Fruit fly (Drosophila melanogaster) whole organism, embryonic: Measurements from ENCODE around the gene CG3119.
A peak's percentile ranks its signal among the peaks of the same experiment; 100 is the strongest.

Experiments
- Ada2b ChIP-seq: fragments of 200-800 bp; sonication (Bioruptor generic); IDR thresholded peaks from 2 replicates; pipeline ENCODE4 v1.3.6; 2022; ENCODE audit warnings: missing biosample characterization, missing genetic modification characterization
- Asciz ChIP-seq: fragments of 200-800 bp; sonication (Bioruptor generic); optimal IDR thresholded peaks from 2 replicates; lab custom pipeline; 2017; ENCODE audit warnings: missing biosample characterization, mild to moderate bottlenecking, missing genetic modification characterization, missing genetic modification reagents
- CG11085 ChIP-seq: fragments of 200-800 bp; sonication (Bioruptor generic); IDR thresholded peaks from 2 replicates; pipeline ENCODE4 v1.3.6; 2022; ENCODE audit warnings: missing biosample characterization, missing genetic modification characterization
- CG12769 ChIP-seq: fragments of 200-800 bp; sonication (Bioruptor generic); optimal IDR thresholded peaks from 2 replicates; lab custom pipeline; 2019; ENCODE audit warnings: missing biosample characterization, mild to moderate bottlenecking, missing genetic modification characterization, moderate library complexity
- CG18764 ChIP-seq: fragments of 200-800 bp; sonication (Bioruptor generic); optimal IDR thresholded peaks from 3 replicates; lab custom pipeline; 2016; ENCODE audit warnings: missing biosample characterization, missing genetic modification characterization
- CG3838 ChIP-seq: fragments of 200-800 bp; sonication (Bioruptor generic); optimal IDR thresholded peaks from 3 replicates; lab custom pipeline; 2016; ENCODE audit warnings: missing biosample characterization, missing genetic modification characterization
- CG4328 ChIP-seq: fragments of 200-800 bp; sonication (Bioruptor generic); optimal IDR thresholded peaks from 3 replicates; lab custom pipeline; 2017; ENCODE audit warnings: missing biosample characterization, missing genetic modification reagents, missing genetic modification characterization
- CG43689 ChIP-seq: fragments of 200-800 bp; sonication (Bioruptor generic); IDR thresholded peaks from 2 replicates; pipeline ENCODE4 v1.3.6; 2022; ENCODE audit warnings: missing biosample characterization, missing genetic modification characterization
- CG6254 ChIP-seq: fragments of 200-800 bp; sonication (Bioruptor generic); optimal IDR thresholded peaks from 3 replicates; lab custom pipeline; 2017; ENCODE audit warnings: mild to moderate bottlenecking, missing biosample characterization, missing genetic modification reagents, missing genetic modification characterization
- CG8281 ChIP-seq: fragments of 200-800 bp; sonication (Bioruptor generic); optimal IDR thresholded peaks from 2 replicates; lab custom pipeline; 2018; ENCODE audit warnings: missing biosample characterization, mild to moderate bottlenecking, missing genetic modification characterization, moderate library complexity
- CG9932 ChIP-seq: fragments of 200-800 bp; sonication (Bioruptor generic); IDR thresholded peaks from 2 replicates; pipeline ENCODE4 v1.3.6; 2022; ENCODE audit warnings: missing biosample characterization, missing genetic modification characterization
- CoRest ChIP-seq: fragments of 200-800 bp; sonication (Bioruptor generic); optimal IDR thresholded peaks from 3 replicates; lab custom pipeline; 2018; ENCODE audit warnings: missing biosample characterization, mild to moderate bottlenecking, missing genetic modification characterization, moderate library complexity
- D ChIP-seq, 2 experiments: fragments of 200-800 bp in 1 of 2; fragments of >200 bp in 1 of 2; sonication (Bioruptor generic) in 1 of 2; optimal IDR thresholded peaks; 2 replicates in 1 of 2; 3 replicates in 1 of 2; lab custom pipeline; 2017; ENCODE audit warnings: mild to moderate bottlenecking in 1 of 2, missing biosample characterization in 1 of 2, missing genetic modification characterization in 1 of 2, missing genetic modification reagents in 1 of 2
- Dek ChIP-seq: fragments of 200-800 bp; sonication (Bioruptor generic); optimal IDR thresholded peaks from 3 replicates; lab custom pipeline; 2019; ENCODE audit warnings: missing biosample characterization, mild to moderate bottlenecking, missing genetic modification characterization, moderate library complexity
- Hmr ChIP-seq: fragments of 200-800 bp; sonication (Bioruptor generic); optimal IDR thresholded peaks from 3 replicates; lab custom pipeline; 2017; ENCODE audit warnings: mild to moderate bottlenecking, missing biosample characterization, missing genetic modification reagents, missing genetic modification characterization
- Hr3 ChIP-seq: fragments of 200-800 bp; sonication (Bioruptor generic); optimal IDR thresholded peaks from 3 replicates; lab custom pipeline; 2016; ENCODE audit warnings: missing biosample characterization, missing genetic modification characterization
- Hr51 ChIP-seq, 2 experiments: fragments of 200-800 bp; sonication (Bioruptor generic); optimal IDR thresholded peaks; 2 replicates in 1 of 2; 3 replicates in 1 of 2; lab custom pipeline; 2016 to 2018; ENCODE audit warnings: missing biosample characterization in 2 of 2, missing genetic modification characterization in 2 of 2, mild to moderate bottlenecking in 1 of 2, moderate library complexity in 1 of 2
- NC2β ChIP-seq: fragments of 200-800 bp; sonication (Bioruptor generic); optimal IDR thresholded peaks from 2 replicates; lab custom pipeline; 2016; ENCODE audit warnings: missing biosample characterization, missing genetic modification characterization
- Oli ChIP-seq: fragments of 200-800 bp; sonication (Bioruptor generic); optimal IDR thresholded peaks from 2 replicates; lab custom pipeline; 2018; ENCODE audit warnings: missing biosample characterization, mild to moderate bottlenecking, missing genetic modification characterization, moderate library complexity
- Optix ChIP-seq: fragments of 200-800 bp; sonication (Bioruptor generic); IDR thresholded peaks from 3 replicates; pipeline ENCODE4 v1.3.6; 2022; ENCODE audit warnings: missing biosample characterization, missing genetic modification characterization
- Ptx1 ChIP-seq: fragments of 200-800 bp; sonication (Bioruptor generic); IDR thresholded peaks from 2 replicates; pipeline ENCODE4 v1.3.6; 2022; ENCODE audit warnings: missing biosample characterization, missing genetic modification characterization
- Rfx ChIP-seq: fragments of 200-800 bp; sonication (Bioruptor generic); IDR thresholded peaks from 2 replicates; pipeline ENCODE4 v1.3.6; 2022; ENCODE audit warnings: missing biosample characterization, missing genetic modification characterization
- Scr ChIP-seq: fragments of 200-800 bp; sonication (Bioruptor generic); IDR thresholded peaks from 2 replicates; pipeline ENCODE4 v1.3.6; 2022; ENCODE audit warnings: missing biosample characterization, missing genetic modification characterization; ENCODE audit not compliant: partially characterized antibody
- Sin3A ChIP-seq: fragments of >200 bp; optimal IDR thresholded peaks from 2 replicates; lab custom pipeline; 2018
- Tbp ChIP-seq: fragments of >200 bp; optimal IDR thresholded peaks from 2 replicates; lab custom pipeline; 2018; ENCODE audit warnings: missing biosample characterization, missing genetic modification characterization
- br ChIP-seq: fragments of >200 bp; optimal IDR thresholded peaks from 2 replicates; lab custom pipeline; 2017
- caup ChIP-seq: fragments of 200-800 bp; sonication (Bioruptor generic); optimal IDR thresholded peaks from 3 replicates; lab custom pipeline; 2017; ENCODE audit warnings: missing biosample characterization, mild to moderate bottlenecking, missing genetic modification characterization, moderate library complexity; ENCODE audit not compliant: severe bottlenecking
- chif ChIP-seq, 2 experiments: fragments of 200-800 bp; sonication (Bioruptor generic); optimal IDR thresholded peaks; 3 replicates each; lab custom pipeline; 2016; ENCODE audit warnings: missing biosample characterization in 2 of 2, missing genetic modification characterization in 2 of 2
- chm ChIP-seq: fragments of 200-800 bp; sonication (Bioruptor generic); IDR thresholded peaks from 2 replicates; pipeline ENCODE4 v1.3.6; 2022; ENCODE audit warnings: missing biosample characterization, missing genetic modification characterization
- dpn ChIP-seq, 2 experiments: fragments of 200-800 bp; sonication (Bioruptor generic); optimal IDR thresholded peaks; 3 replicates each; lab custom pipeline; 2016; ENCODE audit warnings: missing biosample characterization in 2 of 2, missing genetic modification characterization in 2 of 2
- dysf ChIP-seq: fragments of 200-800 bp; sonication (Bioruptor generic); IDR thresholded peaks from 3 replicates; pipeline ENCODE4 v1.3.6; 2022; ENCODE audit warnings: missing biosample characterization, missing genetic modification characterization
- emc ChIP-seq: fragments of 200-800 bp; sonication (Bioruptor generic); optimal IDR thresholded peaks from 2 replicates; lab custom pipeline; 2016; ENCODE audit warnings: missing biosample characterization, missing genetic modification characterization
- ewg ChIP-seq: fragments of 200-800 bp; sonication (Bioruptor generic); optimal IDR thresholded peaks from 3 replicates; lab custom pipeline; 2017; ENCODE audit warnings: mild to moderate bottlenecking, missing biosample characterization, missing genetic modification reagents, missing genetic modification characterization
- exex ChIP-seq: fragments of 200-800 bp; sonication (Bioruptor generic); optimal IDR thresholded peaks from 4 replicates; lab custom pipeline; 2018; ENCODE audit warnings: missing biosample characterization, mild to moderate bottlenecking, missing genetic modification characterization, moderate library complexity
- gem ChIP-seq: fragments of 200-800 bp; sonication (Bioruptor generic); optimal IDR thresholded peaks from 2 replicates; lab custom pipeline; 2019; ENCODE audit warnings: missing biosample characterization, mild to moderate bottlenecking, missing genetic modification characterization, moderate library complexity
- grau ChIP-seq: fragments of 200-800 bp; optimal IDR thresholded peaks from 3 replicates; lab custom pipeline; 2019; ENCODE audit warnings: missing biosample characterization, mild to moderate bottlenecking, missing genetic modification characterization, moderate library complexity
- lbe ChIP-seq: fragments of 200-800 bp; sonication (Bioruptor generic); optimal IDR thresholded peaks from 2 replicates; lab custom pipeline; 2016; ENCODE audit warnings: missing biosample characterization, mild to moderate bottlenecking, missing genetic modification characterization
- luna ChIP-seq: fragments of 200-800 bp; sonication (Bioruptor generic); optimal IDR thresholded peaks from 2 replicates; lab custom pipeline; 2016; ENCODE audit warnings: missing biosample characterization, missing genetic modification characterization
- pan ChIP-seq, 4 experiments: fragments of >200 bp in 3 of 4; fragments of 200-800 bp in 1 of 4; sonication (Bioruptor generic) in 1 of 4; optimal IDR thresholded peaks in 3 of 4; IDR thresholded peaks in 1 of 4; 2 replicates each; pipeline versions ENCODE4 v1.3.6 to Lab custom; 2017 to 2022; ENCODE audit warnings: missing biosample characterization in 2 of 4, missing genetic modification characterization in 2 of 4, mixed read lengths in 1 of 4
- psq ChIP-seq: fragments of 200-800 bp; sonication (Bioruptor generic); optimal IDR thresholded peaks from 2 replicates; lab custom pipeline; 2017; ENCODE audit warnings: missing biosample characterization, missing genetic modification characterization
- sens-2 ChIP-seq: fragments of 200-800 bp; sonication (Bioruptor generic); IDR thresholded peaks from 2 replicates; pipeline ENCODE4 v1.3.6; 2022; ENCODE audit warnings: missing biosample characterization, missing genetic modification characterization
- sima ChIP-seq: fragments of 200-800 bp; sonication (Bioruptor generic); optimal IDR thresholded peaks from 2 replicates; lab custom pipeline; 2016; ENCODE audit warnings: missing biosample characterization, missing genetic modification characterization
- sisA ChIP-seq: fragments of 200-800 bp; sonication (Bioruptor generic); IDR thresholded peaks from 2 replicates; pipeline ENCODE4 v1.3.6; 2022; ENCODE audit warnings: missing biosample characterization, missing genetic modification characterization
- slou ChIP-seq: fragments of 200-800 bp; sonication (Bioruptor generic); optimal IDR thresholded peaks from 3 replicates; lab custom pipeline; 2016; ENCODE audit warnings: missing biosample characterization, missing genetic modification characterization
- tin ChIP-seq: fragments of 200-800 bp; sonication (Bioruptor generic); optimal IDR thresholded peaks from 3 replicates; lab custom pipeline; 2016; ENCODE audit warnings: missing biosample characterization, missing genetic modification characterization
- ttk ChIP-seq: fragments of 200-800 bp; sonication (Bioruptor generic); IDR thresholded peaks from 2 replicates; pipeline ENCODE4 v2.1.2; 2022; ENCODE audit warnings: missing biosample characterization, missing genetic modification characterization
- twi ChIP-seq: fragments of 200-800 bp; optimal IDR thresholded peaks from 2 replicates; lab custom pipeline; 2019; ENCODE audit warnings: missing biosample characterization, mild to moderate bottlenecking, missing genetic modification characterization, moderate library complexity

The CG3119 gene

dm6 chr2L:2873729-2874127 is 36.1 kb upstream of the CG3119 start (continued):
- no peak for TF ChIP-seq twi (tag; lab: Kevin White, UChicago)

- TF ChIP-seq Scr (GFP tag; lab: Robert Waterston, UW) (no peak), sens-2 (GFP tag; lab: Robert Waterston, UW) (no peak), Ada2b (GFP tag; lab: Robert Waterston, UW) (no peak), lbe (GFP tag; lab: Kevin White, UChicago) (no peak), gem (tag; lab: Kevin White, UChicago) (peak; percentile 40), dysf (0 out of 3 replicates have a peak, but pooled peaks have one; percentile 40), CG43689 (GFP tag; lab: Robert Waterston, UW) (no peak), slou (GFP tag; lab: Kevin White, UChicago) (peak; percentile 32), ewg (GFP tag; lab: Kevin White, UChicago) (no peak), luna (peak; percentile 30), CG3838 (GFP tag; lab: Kevin White, UChicago) (no peak), NC2β (GFP tag; lab: Kevin White, UChicago) (no peak), emc (GFP tag; lab: Kevin White, UChicago) (no peak), br (lab: Kevin White, UChicago) (no peak), CG11085 (GFP tag; lab: Robert Waterston, UW) (no peak), Asciz (GFP tag; lab: Kevin White, UChicago) (no peak), dpn (GFP tag; optimal IDR thresholded peaks at IDR 0.05; lab: Kevin White, UChicago) (peak in 1 of 2 experiments; percentile 31), Rfx (GFP tag; lab: Robert Waterston, UW) (peak; percentile 58), chm (GFP tag; lab: Robert Waterston, UW) (0 out of 2 replicates have a peak, but pooled peaks have one; percentile 29), chif (GFP tag; optimal IDR thresholded peaks at IDR 0.05; lab: Kevin White, UChicago) (peak in 1 of 2 experiments; percentile 19), exex (no peak), caup (GFP tag; lab: Kevin White, UChicago) (peak; percentile 30), grau (peak; percentile 12), CG9932 (GFP tag; lab: Robert Waterston, UW) (0 out of 2 replicates have a peak, but pooled peaks have one; percentile 24), Sin3A (lab: Kevin White, UChicago) (no peak), CG4328 (peak; percentile 21), CG6254 (GFP tag; lab: Kevin White, UChicago) (no peak), CG18764 (GFP tag; lab: Kevin White, UChicago) (no peak), psq (GFP tag; lab: Kevin White, UChicago) (no peak), Optix (no peak), CG8281 (no peak), tin (GFP tag; lab: Kevin White, UChicago) (peak; percentile 39), Dek (tag; lab: Kevin White, UChicago) (no peak), Hr3 (GFP tag; lab: Kevin White, UChicago) (no peak), Tbp (no peak), CoRest (no peak), D (optimal IDR thresholded peaks at IDR 0.05; lab: Kevin White, UChicago) (no peak), D (GFP tag; optimal IDR thresholded peaks at IDR 0.05; lab: Kevin White, UChicago) (peak; percentile 45), sima (GFP tag; lab: Kevin White, UChicago) (no peak), Hmr (GFP tag; lab: Kevin White, UChicago) (peak; percentile 35), CG12769 (tag; lab: Kevin White, UChicago) (no peak), sisA (GFP tag; lab: Robert Waterston, UW) (no peak), Hr51 (GFP tag; optimal IDR thresholded peaks at IDR 0.05; lab: Kevin White, UChicago) (peak; percentile 41 to 54), Oli (peak; percentile 16), pan (optimal IDR thresholded peaks at IDR 0.05; lab: Kevin White, UChicago) (no peak), pan (GFP tag; optimal IDR thresholded peaks at IDR 0.05 in 1 of 2, IDR thresholded peaks at IDR 0.05 in 1 of 2) (peak in 1 of 2 experiments; percentile 57), ttk (GFP tag; lab: Robert Waterston, UW) (no peak), Ptx1 (GFP tag; lab: Robert Waterston, UW) (peak; percentile 44; the same call in 1 of the 2 replicates)
These were observed 35.5 kb upstream of the CG3119 start for dm6 chr2L:2872968-2873728.
